Worm (Caenorhabditis elegans) whole organism, dauer: Measurements from ENCODE around the gene msp-113.
"Not testable (repeated sequence)": the region's sequence is repeated elsewhere in the genome, so short reads cannot be mapped to it uniquely, and the experiment has no call there.

Experiments
- unc-62 ChIP-seq: sonication (generic microtip); optimal IDR thresholded peaks from 2 replicates; lab custom pipeline; 2017; ENCODE audit warnings: missing biosample characterization, missing genetic modification reagents, missing genetic modification characterization

msp-113 gene

DNA sequence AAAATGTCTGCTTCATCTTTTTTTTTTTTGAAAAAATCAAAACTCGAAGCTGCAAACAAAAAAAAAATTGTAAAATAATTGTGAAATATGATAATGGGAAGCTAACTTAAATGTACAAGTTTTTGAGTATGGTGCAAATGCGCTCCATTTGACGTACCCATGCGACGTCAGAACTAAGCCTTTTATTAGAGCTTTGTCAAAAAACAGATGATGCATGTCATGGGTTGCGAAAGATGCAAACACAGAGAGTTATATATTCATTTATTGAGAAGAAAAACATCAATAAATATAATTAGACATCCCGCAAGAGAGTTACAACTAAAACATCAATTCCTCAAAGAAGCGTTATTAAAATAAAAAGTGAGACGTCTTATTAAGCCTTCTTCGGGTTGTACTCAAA is 3.3 kb upstream of the msp-113 start:
- no peak for TF ChIP-seq unc-62 (GFP tag; lab: Kevin White, UChicago)

DNA sequence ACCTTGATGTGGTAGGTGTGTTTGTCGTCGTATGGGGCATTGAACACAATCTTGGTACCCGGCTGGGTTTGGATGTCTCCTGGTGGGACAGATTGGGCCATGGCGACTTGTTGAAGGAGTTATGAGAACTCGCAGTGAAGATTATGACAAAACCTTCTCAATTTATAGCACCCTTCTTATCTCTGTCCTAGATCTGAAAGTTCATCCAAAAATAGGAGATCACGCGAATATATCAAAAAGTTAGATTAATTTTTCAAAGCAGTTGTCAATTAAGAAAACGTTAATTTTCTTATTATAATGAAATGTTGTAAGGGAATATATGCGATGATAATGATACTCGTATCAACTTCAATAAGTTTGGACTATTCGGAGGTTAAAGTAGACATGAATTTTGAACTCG is 2.5 kb upstream of the msp-113 start, which contains the start of gene msp-51:
TSS of gene msp-51 (minus strand) at position 101 of the 400 bp plus-strand sequence.
- not testable (repeated sequence) for TF ChIP-seq unc-62 (GFP tag; lab: Kevin White, UChicago)

DNA sequence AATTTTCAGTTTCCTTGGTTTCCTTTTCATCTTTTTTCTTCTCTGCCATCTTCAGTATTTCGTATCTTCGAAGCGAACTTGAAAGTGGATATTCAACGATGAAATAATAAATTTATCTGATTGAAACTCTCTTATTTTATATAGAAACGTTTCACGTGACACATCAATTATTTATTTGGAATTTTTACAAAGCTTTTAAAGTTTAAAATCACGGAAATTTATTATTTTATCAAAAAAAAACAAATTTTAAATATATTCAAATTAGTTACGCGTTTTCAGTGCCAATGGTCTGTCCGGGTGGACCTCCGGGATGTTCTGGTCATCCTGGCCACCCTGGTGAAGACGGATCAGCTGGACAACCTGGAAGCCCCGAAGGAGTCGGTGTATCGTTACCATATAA is 5.3 kb downstream of the msp-113 start, which contains the start of gene ZK354.7:
TSS of gene ZK354.7 (minus strand) at position 101 of the 400 bp plus-strand sequence.
- no peak for TF ChIP-seq unc-62 (GFP tag; lab: Kevin White, UChicago)

DNA sequence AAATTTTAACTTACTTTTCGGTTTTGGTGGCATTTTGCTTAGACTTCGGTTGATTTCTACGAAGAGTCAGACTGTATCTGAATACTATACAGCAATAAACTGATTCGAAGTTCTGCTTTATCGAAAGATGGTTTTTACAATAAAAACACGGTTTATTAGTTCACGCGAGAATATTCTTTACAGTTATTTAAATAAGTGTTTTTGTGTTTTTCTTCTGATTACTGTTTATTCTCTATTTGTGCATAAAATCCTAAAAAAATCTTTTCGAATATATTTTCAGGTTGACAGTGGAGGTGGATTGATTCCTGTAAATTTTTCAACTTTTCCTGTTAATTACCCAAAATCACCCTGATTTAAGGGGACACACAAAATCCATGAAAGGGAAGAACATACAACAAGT is 8.3 kb downstream of the msp-113 start, which contains the start of gene ZK354.8:
TSS of gene ZK354.8 (minus strand) at position 101 of the 400 bp plus-strand sequence.
- TF ChIP-seq unc-62 (GFP tag; lab: Kevin White, UChicago): no peak

DNA sequence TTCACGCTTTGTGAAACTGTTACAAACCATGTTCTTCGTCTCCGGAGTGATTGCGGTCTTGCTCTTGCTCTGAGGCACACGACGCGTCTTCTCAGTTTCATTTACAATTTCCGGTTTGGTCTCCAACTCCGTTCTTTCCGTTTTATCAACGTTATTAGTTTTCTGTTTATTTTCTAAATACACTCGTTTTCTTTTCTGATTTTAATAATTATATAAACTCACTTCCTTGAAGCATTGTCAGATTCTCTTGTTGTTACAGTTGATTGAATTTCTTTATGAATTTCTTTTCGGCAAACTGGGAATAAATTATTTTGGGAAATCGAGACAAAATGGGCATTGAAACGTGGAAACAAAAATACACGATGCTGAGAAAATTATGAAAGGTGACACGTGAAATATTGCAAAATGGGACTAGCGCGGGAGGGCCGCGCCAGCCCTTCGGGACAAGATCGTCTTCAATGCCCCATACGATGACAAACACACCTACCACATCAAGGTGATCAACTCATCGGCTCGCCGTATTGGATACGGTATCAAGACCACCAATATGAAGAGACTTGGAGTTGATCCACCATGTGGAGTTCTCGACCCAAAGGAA is 10.4 kb downstream of the msp-113 start, which contains the start of the genes ZK354.9 and msp-58:
TSS of gene ZK354.9 (minus strand) at position 101 of the 598 bp plus-strand sequence.
TSS of gene msp-58 (plus strand) at position 548 of the 598 bp plus-strand sequence.
- not testable (repeated sequence) for TF ChIP-seq unc-62 (GFP tag; lab: Kevin White, UChicago)

DNA sequence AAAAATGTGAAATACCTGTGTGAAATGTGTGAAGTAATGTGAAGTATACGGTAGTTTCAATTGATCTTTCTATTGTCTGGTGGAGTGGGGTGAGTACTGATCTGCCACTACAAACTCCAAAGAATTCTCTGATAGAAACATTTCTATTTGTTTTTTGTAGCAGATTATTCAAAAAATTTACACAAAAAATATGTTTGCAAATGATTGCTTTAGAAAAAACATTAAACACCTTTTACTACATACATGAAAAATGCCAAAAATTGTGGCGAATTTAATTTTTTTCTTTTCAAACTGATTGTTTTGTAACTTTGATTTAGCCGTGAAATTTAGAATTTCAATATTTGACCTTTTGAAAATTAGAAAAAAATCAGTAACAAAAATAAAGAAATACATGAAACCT is 12.0 kb downstream of the msp-113 start, which contains the start of gene ZK354.3:
TSS of gene ZK354.3 (plus strand) at position 301 of the 400 bp plus-strand sequence.
- no peak for TF ChIP-seq unc-62 (GFP tag; lab: Kevin White, UChicago)

DNA sequence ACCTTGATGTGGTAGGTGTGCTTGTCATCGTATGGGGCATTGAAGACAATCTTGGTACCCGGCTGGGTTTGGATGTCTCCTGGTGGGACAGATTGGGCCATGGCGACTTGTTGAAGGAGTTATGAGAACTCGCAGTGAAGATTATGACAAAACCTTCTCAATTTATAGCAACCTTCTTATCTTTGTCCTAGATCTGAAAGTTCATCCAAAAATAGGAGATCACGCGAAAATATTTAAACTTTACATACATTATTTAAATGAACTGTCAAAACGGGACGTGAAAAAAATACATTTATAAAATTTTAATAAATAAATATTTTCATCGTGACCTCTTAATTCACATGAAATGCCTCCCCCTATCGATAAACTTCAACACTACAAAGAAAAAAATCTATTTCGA is 15.2 kb downstream of the msp-113 start, which contains the start of the genes msp-59 and ZK354.2:
TSS of gene msp-59 (minus strand) at position 101 of the 400 bp plus-strand sequence.
TSS of gene ZK354.2 (plus strand) at position 395 of the 400 bp plus-strand sequence.
- not testable (repeated sequence) for TF ChIP-seq unc-62 (GFP tag; lab: Kevin White, UChicago)

DNA sequence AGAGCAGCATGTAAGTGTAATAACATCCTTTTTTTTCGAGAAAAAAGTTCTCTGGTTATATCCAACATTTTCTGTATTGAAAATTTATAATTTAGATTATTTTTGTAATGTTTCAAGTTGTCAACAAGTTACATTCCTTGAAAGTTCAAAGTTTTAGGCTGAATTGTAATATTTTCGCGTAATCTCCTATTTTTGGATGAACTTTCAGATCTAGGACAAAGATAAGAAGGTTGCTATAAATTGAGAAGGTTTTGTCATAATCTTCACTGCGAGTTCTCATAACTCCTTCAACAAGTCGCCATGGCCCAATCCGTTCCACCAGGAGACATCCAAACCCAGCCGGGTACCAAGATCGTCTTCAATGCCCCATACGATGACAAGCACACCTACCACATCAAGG is 18.5 kb downstream of the msp-113 start, which contains the start of gene msp-65:
TSS of gene msp-65 (plus strand) at position 301 of the 400 bp plus-strand sequence.
- TF ChIP-seq unc-62 (GFP tag; lab: Kevin White, UChicago): not testable (repeated sequence)

DNA sequence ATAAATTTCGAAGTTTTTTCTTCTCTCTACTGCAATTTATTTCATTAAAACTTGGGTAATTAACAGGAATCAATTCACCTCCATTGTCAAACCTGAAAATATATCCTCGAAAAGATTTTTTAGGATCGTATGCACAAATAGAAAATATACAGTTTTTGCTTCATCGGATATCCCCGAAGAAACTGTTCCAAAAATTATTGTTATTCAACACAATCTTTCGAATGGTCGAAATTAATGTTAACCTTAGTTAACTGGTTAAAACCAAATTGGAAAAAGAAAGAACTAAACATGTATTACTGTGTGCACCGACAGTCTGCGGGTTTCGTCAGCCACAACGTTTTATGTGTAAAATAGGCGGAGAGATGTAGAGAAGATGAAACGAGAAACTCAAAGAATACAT is 19.3 kb downstream of the msp-113 start:
- TF ChIP-seq unc-62 (GFP tag; lab: Kevin White, UChicago): no peak

DNA sequence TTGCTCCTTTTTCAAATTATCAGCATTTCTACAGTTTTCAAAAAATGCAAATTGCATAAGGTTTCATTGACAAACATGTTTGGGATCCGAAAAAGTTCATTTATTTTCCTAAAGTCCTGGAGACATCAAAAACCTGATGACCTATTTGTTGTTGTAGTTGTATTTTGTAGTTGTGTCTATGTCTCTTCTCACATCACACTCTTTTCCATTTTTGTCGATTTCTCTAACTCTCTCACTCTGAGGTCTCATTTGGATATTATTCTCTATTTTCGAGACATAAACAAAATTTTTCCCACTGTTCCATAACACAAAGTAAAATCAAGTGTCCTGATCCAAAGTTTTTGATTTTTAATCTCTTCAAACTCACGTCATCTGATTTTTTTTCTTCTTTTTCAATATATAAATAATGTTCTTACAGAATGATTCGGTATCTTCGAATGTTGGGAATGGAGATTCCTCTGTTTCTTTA is 21.1 kb downstream of the msp-113 start, which contains the start of gene slc-46A:
TSS of gene slc-46A (plus strand) at position 419 of the 469 bp plus-strand sequence.
- no peak for TF ChIP-seq unc-62 (GFP tag; lab: Kevin White, UChicago)

DNA sequence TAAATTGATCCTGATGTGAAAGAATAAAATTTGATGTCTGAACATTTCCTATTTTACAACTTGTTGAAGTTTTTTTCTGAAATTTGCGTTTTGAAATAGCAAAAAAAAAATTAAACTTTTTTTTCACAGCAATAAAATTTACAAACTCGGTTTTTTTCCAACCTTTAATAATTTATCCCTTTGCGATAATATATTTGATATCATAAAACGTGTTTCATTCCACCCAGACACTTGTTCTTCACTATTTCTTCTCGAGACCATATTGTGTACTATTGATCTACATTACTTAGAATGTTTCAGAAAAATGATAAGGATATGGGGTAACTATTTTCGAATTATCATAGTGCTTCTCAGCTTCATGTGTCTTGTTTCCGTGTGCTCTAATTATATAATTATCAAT is 28.4 kb downstream of the msp-113 start, which contains the start of gene Y4C6B.4:
TSS of gene Y4C6B.4 (plus strand) at position 301 of the 400 bp plus-strand sequence.
- TF ChIP-seq unc-62 (GFP tag; lab: Kevin White, UChicago): no peak

DNA sequence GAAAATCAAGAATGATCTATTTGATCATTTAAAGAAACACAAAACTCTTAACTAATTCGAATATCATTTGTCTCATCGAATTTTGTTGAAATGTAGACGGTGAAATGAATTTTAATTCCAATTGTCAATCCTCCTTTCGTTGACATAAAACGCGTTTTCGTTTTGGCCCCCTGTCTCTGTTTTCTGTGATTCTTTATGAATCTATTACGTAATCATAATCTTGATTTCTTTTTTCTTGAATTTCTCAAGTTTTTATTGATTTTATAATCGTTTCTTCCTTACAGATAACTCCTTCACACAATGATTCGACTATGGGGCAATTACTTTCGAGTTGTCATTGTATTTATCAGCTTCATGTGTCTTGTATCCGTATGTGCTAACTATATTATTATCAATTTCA is 34.4 kb downstream of the msp-113 start, which contains the start of gene Y4C6B.3:
TSS of gene Y4C6B.3 (plus strand) at position 301 of the 400 bp plus-strand sequence.
- TF ChIP-seq unc-62 (GFP tag; lab: Kevin White, UChicago): no peak

DNA sequence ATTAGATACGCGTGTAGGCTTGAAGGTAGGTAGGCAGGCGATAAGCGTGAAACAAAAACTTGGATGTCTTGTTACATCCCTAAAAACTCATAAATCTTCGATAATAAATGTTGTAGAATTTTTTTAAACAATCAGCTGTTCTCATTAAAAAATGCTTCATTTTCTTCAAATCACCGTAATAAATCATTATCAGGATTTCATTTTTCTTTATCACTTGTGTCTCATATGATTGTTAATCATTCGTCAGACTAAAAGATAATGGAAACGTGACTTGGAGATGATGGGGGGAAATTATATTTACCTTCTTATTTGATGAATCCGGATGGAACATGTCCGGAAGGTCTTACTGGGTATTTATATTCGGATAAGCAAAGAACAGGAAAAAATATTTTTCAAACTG is 35.7 kb downstream of the msp-113 start:
- no peak for TF ChIP-seq unc-62 (GFP tag; lab: Kevin White, UChicago)

DNA sequence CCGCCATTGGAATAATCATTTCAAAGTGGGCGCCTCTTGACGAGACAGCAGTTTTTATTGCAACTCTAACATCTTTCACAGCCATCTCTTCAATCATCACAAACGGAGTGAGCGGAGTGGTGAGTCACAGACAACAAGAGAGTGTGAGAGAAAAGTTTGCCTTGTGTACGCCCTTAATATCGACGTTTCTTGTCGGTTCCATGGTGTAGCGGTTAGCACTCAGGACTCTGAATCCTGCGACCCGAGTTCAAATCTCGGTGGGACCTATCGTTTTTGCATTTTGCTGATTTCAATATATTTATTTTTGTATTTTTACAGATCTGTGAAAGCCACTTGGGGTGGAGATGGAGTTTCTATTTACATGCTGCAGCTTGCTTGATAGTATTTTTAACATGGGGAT is 36.8 kb downstream of the msp-113 start:
- no peak for TF ChIP-seq unc-62 (GFP tag; lab: Kevin White, UChicago)

DNA sequence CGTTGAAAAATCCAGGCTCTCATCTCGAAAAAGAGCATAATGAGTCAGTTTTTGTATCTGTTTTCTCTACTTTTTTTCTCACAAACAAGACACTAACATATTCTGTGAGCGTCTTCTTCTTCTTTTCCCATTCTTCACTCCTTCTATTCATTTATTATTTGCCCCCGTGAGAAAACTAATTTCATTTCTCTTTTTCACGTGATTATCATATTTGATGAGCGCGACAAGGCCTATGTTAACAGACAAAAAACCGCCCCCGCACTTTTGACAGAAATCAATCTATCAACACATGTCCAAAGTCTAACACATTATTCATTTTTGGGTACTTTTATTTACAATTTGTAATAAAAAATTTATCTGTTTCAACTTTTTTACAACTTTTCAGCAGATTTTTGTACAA is 39.9 kb downstream of the msp-113 start:
- no peak for TF ChIP-seq unc-62 (GFP tag; lab: Kevin White, UChicago)

DNA sequence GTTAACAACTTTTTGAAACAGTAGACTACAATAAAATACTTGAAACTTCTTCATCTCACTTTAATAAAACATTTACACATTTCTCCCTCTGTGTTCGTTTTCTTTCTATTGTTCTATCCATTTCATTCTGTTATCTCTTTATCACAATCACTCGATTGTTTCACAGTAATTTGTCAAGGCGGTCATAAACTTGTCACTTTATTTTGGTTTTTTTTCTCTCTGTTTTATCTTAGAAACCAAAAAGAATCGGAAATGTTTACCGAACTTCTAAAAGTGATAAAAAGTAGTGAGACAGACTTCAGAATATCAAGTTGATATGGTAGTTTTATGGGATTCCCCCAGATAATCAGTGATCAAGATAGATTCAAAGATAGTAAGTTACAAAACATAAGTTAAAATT is 41.5 kb downstream of the msp-113 start, which contains the start of gene Y4C6B.2:
TSS of gene Y4C6B.2 (plus strand) at position 320 of the 400 bp plus-strand sequence.
- TF ChIP-seq unc-62 (GFP tag; lab: Kevin White, UChicago): no peak
